Fruit fly (Drosophila melanogaster): ENCODE data around the gene pyd3.

DNA sequence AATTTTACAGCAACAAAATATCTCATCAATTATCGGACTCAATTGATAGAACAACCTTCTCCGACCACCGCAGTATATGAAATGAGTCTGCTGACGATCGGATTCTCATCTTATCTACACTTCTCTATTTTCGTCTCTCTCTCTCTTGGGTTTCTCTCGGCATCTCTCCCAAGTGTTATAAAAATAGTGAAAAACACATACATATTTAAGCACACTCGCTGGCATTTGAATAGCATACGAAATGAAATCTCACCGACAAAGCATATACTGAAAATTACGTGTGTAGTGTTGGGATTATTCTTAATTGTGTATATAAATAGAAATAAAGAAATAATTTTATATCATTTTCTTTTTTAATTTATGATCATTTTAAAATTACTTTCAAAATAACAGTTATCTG, at the start of gene pyd3:
- no peak for TF ChIP-seq usp (GFP tag; optimal IDR thresholded peaks at IDR 0.05)
- no peak for TF ChIP-seq pan (optimal IDR thresholded peaks at IDR 0.05)
- no peak for TF ChIP-seq EcR (GFP tag; optimal IDR thresholded peaks at IDR 0.05)
- TF ChIP-seq psq (optimal IDR thresholded peaks at IDR 0.05): no peak
- TF ChIP-seq Dll (optimal IDR thresholded peaks at IDR 0.05): no peak
- no peak for TF ChIP-seq CG8478 (optimal IDR thresholded peaks at IDR 0.05)
